Worm (Caenorhabditis elegans) whole organism, L1 larva: ENCODE results near the gene fbxa-66.

Experiments
- ama-1 ChIP-seq: fragments of 150-350 bp; optimal IDR thresholded peaks from 2 replicates; lab custom pipeline; 2014
- blmp-1 ChIP-seq: fragments of 150-350 bp; optimal IDR thresholded peaks from 2 replicates; lab custom pipeline; 2014; ENCODE audit warnings: missing biosample characterization, missing genetic modification characterization
- ces-1 ChIP-seq: fragments of 150-350 bp; optimal IDR thresholded peaks from 2 replicates; lab custom pipeline; 2014; ENCODE audit warnings: missing biosample characterization, missing genetic modification reagents, missing genetic modification characterization
- egl-27 ChIP-seq, 2 experiments: fragments of 150-350 bp in 1 of 2; sonication (generic microtip); optimal IDR thresholded peaks; 3 replicates each; lab custom pipeline; 2017 to 2018; ENCODE audit warnings: missing biosample characterization in 2 of 2, missing genetic modification characterization in 2 of 2, missing genetic modification reagents in 2 of 2
- elt-3 ChIP-seq, 6 experiments: fragments of 150-350 bp in 1 of 6; sonication (generic microtip); optimal IDR thresholded peaks; 2 replicates each; lab custom pipeline; 2017 to 2018; ENCODE audit warnings: missing biosample characterization in 6 of 6, missing genetic modification characterization in 6 of 6, inconsistent platforms in 1 of 6
- fkh-10 ChIP-seq: sonication (generic microtip); optimal IDR thresholded peaks from 2 replicates; lab custom pipeline; 2017; ENCODE audit warnings: missing biosample characterization, missing genetic modification reagents, missing genetic modification characterization
- fos-1 ChIP-seq: fragments of 150-350 bp; optimal IDR thresholded peaks from 2 replicates; lab custom pipeline; 2014; ENCODE audit warnings: missing biosample characterization, missing genetic modification characterization
- lin-14 ChIP-seq: fragments of 200-800 bp; sonication (Bioruptor generic); optimal IDR thresholded peaks from 2 replicates; lab custom pipeline; 2018; ENCODE audit warnings: mild to moderate bottlenecking, missing genetic modification characterization, moderate library complexity, missing compliant biosample characterization
- snu-23 ChIP-seq: sonication (generic microtip); optimal IDR thresholded peaks from 2 replicates; lab custom pipeline; 2016; ENCODE audit warnings: missing genetic modification characterization, missing compliant biosample characterization
- tbx-2 ChIP-seq: sonication (generic microtip); optimal IDR thresholded peaks from 2 replicates; lab custom pipeline; 2016; ENCODE audit warnings: missing genetic modification characterization, missing compliant biosample characterization

DNA sequence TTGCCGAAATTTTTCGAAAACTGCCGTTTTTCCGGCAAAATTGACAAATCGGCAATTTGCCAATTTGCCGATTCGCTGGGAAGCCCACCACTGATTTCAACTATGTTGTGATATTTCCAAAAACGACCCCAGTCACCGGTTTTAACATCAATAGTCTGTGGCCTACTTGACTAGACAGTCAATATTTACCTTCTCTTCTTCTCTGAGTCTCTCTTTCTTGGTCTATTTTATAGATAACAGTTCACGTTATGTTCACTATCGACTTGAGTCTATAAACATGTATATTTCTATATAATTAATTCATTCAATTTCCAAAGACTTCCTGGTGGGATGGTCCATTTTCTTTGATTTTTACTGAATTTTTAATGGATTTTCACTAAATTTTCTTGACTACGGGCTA is 19.1 kb downstream of the fbxa-66 start:
- no peak for TF ChIP-seq ama-1
- no peak for TF ChIP-seq fkh-10
- no peak for TF ChIP-seq ces-1 (GFP tag; lab: Kevin White, UChicago)
- no peak for TF ChIP-seq snu-23
- TF ChIP-seq blmp-1 (tag; lab: Kevin White, UChicago): no peak
- no peak for TF ChIP-seq egl-27 (tag; optimal IDR thresholded peaks at IDR 0.05; lab: Kevin White, UChicago)
- TF ChIP-seq elt-3 (tag; optimal IDR thresholded peaks at IDR 0.05; lab: Kevin White, UChicago): no peak
- no peak for TF ChIP-seq lin-14 (GFP tag; lab: Kevin White, UChicago)
- TF ChIP-seq fos-1: no peak
- TF ChIP-seq tbx-2 (tag; lab: Kevin White, UChicago): no peak
